Fruit fly (Drosophila melanogaster): Measurements from ENCODE around the gene pira.
A peak's percentile ranks its signal among the peaks of the same experiment; 100 is the strongest.

DNA sequence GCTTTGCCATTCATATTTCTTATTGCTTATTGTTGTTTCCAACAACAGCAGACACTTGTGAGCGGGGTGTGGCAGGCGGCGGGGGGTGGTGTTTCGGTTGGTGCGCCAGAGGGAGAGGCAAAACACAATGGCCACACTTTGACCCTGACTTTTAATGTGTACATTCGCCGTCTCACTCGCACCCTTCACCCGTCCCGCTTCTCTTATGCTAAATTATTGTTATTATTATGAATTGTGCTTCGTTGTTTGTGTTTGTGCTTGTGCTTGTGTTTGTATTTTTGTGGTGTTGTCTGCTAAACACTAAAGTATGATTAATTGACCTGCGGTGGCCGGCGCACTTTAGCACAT, 7.1 kb downstream of the pira start:
- TF ChIP-seq Eip75B (GFP tag; optimal IDR thresholded peaks at IDR 0.05) (no peak), esn (GFP tag; optimal IDR thresholded peaks at IDR 0.05) (no peak), CG10669 (GFP tag; optimal IDR thresholded peaks at IDR 0.05) (no peak), cyc (GFP tag; optimal IDR thresholded peaks at IDR 0.05) (no peak), CG15336 (GFP tag; IDR thresholded peaks at IDR 0.05) (no peak), CG10631 (GFP tag; optimal IDR thresholded peaks at IDR 0.05) (no peak), achi (GFP tag; optimal IDR thresholded peaks at IDR 0.05) (no peak), spab (GFP tag; optimal IDR thresholded peaks at IDR 0.05) (no peak), Hr39 (GFP tag; optimal IDR thresholded peaks at IDR 0.05) (no peak), topi (GFP tag; optimal IDR thresholded peaks at IDR 0.05) (no peak), CG8632 (GFP tag; optimal IDR thresholded peaks at IDR 0.05) (no peak), eg (GFP tag; IDR thresholded peaks at IDR 0.05) (no peak), pdm3 (GFP tag; optimal IDR thresholded peaks at IDR 0.05) (no peak), salr (GFP tag; optimal IDR thresholded peaks at IDR 0.05) (peak in 1 of 2 experiments; percentile 36)

Data from whole organism, prepupa.